Worm (Caenorhabditis elegans) whole organism, L2 larva: ENCODE data around the gene dpy-2.

Experiments used
- C34F6.9 ChIP-seq: fragments of 150-350 bp; optimal IDR thresholded peaks from 2 replicates; lab custom pipeline; 2014; ENCODE audit warnings: missing biosample characterization, missing genetic modification characterization
- F13H6.1 ChIP-seq: sonication (generic microtip); optimal IDR thresholded peaks from 2 replicates; lab custom pipeline; 2016; ENCODE audit warnings: missing genetic modification characterization, missing compliant biosample characterization
- R02D3.7 ChIP-seq: fragments of 150-350 bp; optimal IDR thresholded peaks from 2 replicates; lab custom pipeline; 2014; ENCODE audit warnings: missing biosample characterization, missing genetic modification characterization
- Y55F3AM.14 ChIP-seq: fragments of 200-800 bp; sonication (Bioruptor generic); optimal IDR thresholded peaks from 2 replicates; lab custom pipeline; 2018; ENCODE audit warnings: mild to moderate bottlenecking, missing genetic modification characterization, missing compliant biosample characterization
- ZK546.5 ChIP-seq: sonication (generic microtip); optimal IDR thresholded peaks from 2 replicates; lab custom pipeline; 2017; ENCODE audit warnings: missing biosample characterization, missing genetic modification characterization
- alr-1 ChIP-seq: fragments of 150-350 bp; optimal IDR thresholded peaks from 2 replicates; lab custom pipeline; 2014; ENCODE audit warnings: missing biosample characterization, missing genetic modification characterization
- aly-2 ChIP-seq: fragments of 150-350 bp; optimal IDR thresholded peaks from 2 replicates; lab custom pipeline; 2014; ENCODE audit warnings: missing biosample characterization, missing genetic modification characterization
- ama-1 ChIP-seq: fragments of 150-350 bp; optimal IDR thresholded peaks from 2 replicates; lab custom pipeline; 2018; ENCODE audit warnings: inconsistent platforms
- blmp-1 ChIP-seq: sonication (generic microtip); optimal IDR thresholded peaks from 2 replicates; lab custom pipeline; 2017; ENCODE audit warnings: missing genetic modification characterization, mild to moderate bottlenecking, missing compliant biosample characterization, antibody characterized with exemption, moderate library complexity; ENCODE audit not compliant: insufficient read depth
- ceh-16 ChIP-seq: fragments of 150-350 bp; optimal IDR thresholded peaks from 2 replicates; lab custom pipeline; 2014; ENCODE audit warnings: missing biosample characterization, missing genetic modification characterization
- crh-2 ChIP-seq: sonication (generic microtip); optimal IDR thresholded peaks from 2 replicates; lab custom pipeline; 2017; ENCODE audit warnings: missing biosample characterization, missing genetic modification characterization
- dmd-4 ChIP-seq: sonication (generic microtip); optimal IDR thresholded peaks from 2 replicates; lab custom pipeline; 2017; ENCODE audit warnings: missing biosample characterization, missing genetic modification characterization
- elt-1 ChIP-seq: fragments of 150-350 bp; optimal IDR thresholded peaks from 2 replicates; lab custom pipeline; 2014; ENCODE audit warnings: missing biosample characterization, missing genetic modification characterization
- fos-1 ChIP-seq: fragments of 150-350 bp; optimal IDR thresholded peaks from 2 replicates; lab custom pipeline; 2014; ENCODE audit warnings: missing biosample characterization, missing genetic modification characterization
- gmeb-1 ChIP-seq: fragments of 150-350 bp; optimal IDR thresholded peaks from 2 replicates; lab custom pipeline; 2014; ENCODE audit warnings: missing biosample characterization, missing genetic modification characterization
- lin-11 ChIP-seq: fragments of 150-350 bp; sonication (generic microtip); optimal IDR thresholded peaks from 2 replicates; lab custom pipeline; 2014; ENCODE audit warnings: missing biosample characterization, missing genetic modification characterization, inconsistent platforms, mixed read lengths
- lin-13 ChIP-seq: fragments of 150-350 bp; optimal IDR thresholded peaks from 2 replicates; lab custom pipeline; 2014; ENCODE audit warnings: missing biosample characterization, missing genetic modification reagents, missing genetic modification characterization
- lsy-2 ChIP-seq, 2 experiments: fragments of 150-350 bp in 1 of 2; sonication (generic microtip) in 1 of 2; optimal IDR thresholded peaks; 2 replicates each; lab custom pipeline; 2014 to 2017; ENCODE audit warnings: missing biosample characterization in 2 of 2, missing genetic modification characterization in 2 of 2
- mab-5 ChIP-seq: fragments of 150-350 bp; optimal IDR thresholded peaks from 2 replicates; lab custom pipeline; 2014; ENCODE audit warnings: missing biosample characterization, missing genetic modification characterization
- mbf-1 ChIP-seq: sonication (generic microtip); optimal IDR thresholded peaks from 2 replicates; lab custom pipeline; 2017; ENCODE audit warnings: missing biosample characterization, missing genetic modification characterization
- mdl-1 ChIP-seq, 2 experiments: fragments of 150-350 bp in 1 of 2; sonication (generic microtip) in 1 of 2; optimal IDR thresholded peaks; 2 replicates each; lab custom pipeline; 2017; ENCODE audit warnings: missing biosample characterization in 2 of 2, missing genetic modification characterization in 2 of 2
- nhr-10 ChIP-seq: sonication (generic microtip); optimal IDR thresholded peaks from 2 replicates; lab custom pipeline; 2017; ENCODE audit warnings: missing biosample characterization, missing genetic modification characterization
- nhr-11 ChIP-seq: fragments of 150-350 bp; optimal IDR thresholded peaks from 2 replicates; lab custom pipeline; 2014; ENCODE audit warnings: missing biosample characterization, missing genetic modification characterization
- nhr-129 ChIP-seq: fragments of 150-350 bp; optimal IDR thresholded peaks from 2 replicates; lab custom pipeline; 2014; ENCODE audit warnings: missing biosample characterization, missing genetic modification characterization
- nhr-21 ChIP-seq: fragments of 150-350 bp; optimal IDR thresholded peaks from 2 replicates; lab custom pipeline; 2014; ENCODE audit warnings: missing biosample characterization, missing genetic modification characterization
- nhr-23 ChIP-seq: fragments of 150-350 bp; optimal IDR thresholded peaks from 2 replicates; lab custom pipeline; 2014; ENCODE audit warnings: missing biosample characterization, missing genetic modification reagents, missing genetic modification characterization
- nhr-237 ChIP-seq: fragments of 150-350 bp; optimal IDR thresholded peaks from 2 replicates; lab custom pipeline; 2014; ENCODE audit warnings: missing biosample characterization, missing genetic modification characterization
- nhr-6 ChIP-seq: fragments of 150-350 bp; optimal IDR thresholded peaks from 2 replicates; lab custom pipeline; 2014; ENCODE audit warnings: missing biosample characterization, missing genetic modification characterization
- nhr-77 ChIP-seq: fragments of 150-350 bp; optimal IDR thresholded peaks from 2 replicates; lab custom pipeline; 2014; ENCODE audit warnings: missing biosample characterization, missing genetic modification characterization
- peb-1 ChIP-seq: fragments of 150-350 bp; optimal IDR thresholded peaks from 2 replicates; lab custom pipeline; 2014; ENCODE audit warnings: missing biosample characterization, missing genetic modification characterization
- sem-4 ChIP-seq: fragments of 150-350 bp; optimal IDR thresholded peaks from 2 replicates; lab custom pipeline; 2014; ENCODE audit warnings: missing biosample characterization, missing genetic modification reagents, missing genetic modification characterization
- sma-3 ChIP-seq: sonication (generic microtip); optimal IDR thresholded peaks from 2 replicates; lab custom pipeline; 2016; ENCODE audit warnings: missing genetic modification reagents, missing genetic modification characterization, missing compliant biosample characterization
- sma-9 ChIP-seq, 2 experiments: fragments of 150-350 bp in 1 of 2; sonication (generic microtip) in 1 of 2; optimal IDR thresholded peaks; 2 replicates each; lab custom pipeline; 2014 to 2016; ENCODE audit warnings: missing genetic modification characterization in 2 of 2, mild to moderate bottlenecking in 1 of 2, missing biosample characterization in 1 of 2, missing compliant biosample characterization in 1 of 2, missing genetic modification reagents in 1 of 2, moderate library complexity in 1 of 2
- snpc-4 ChIP-seq: fragments of 150-350 bp; optimal IDR thresholded peaks from 2 replicates; lab custom pipeline; 2014; ENCODE audit warnings: missing biosample characterization, missing genetic modification characterization
- unc-55 ChIP-seq: fragments of 150-350 bp; sonication (generic microtip); optimal IDR thresholded peaks from 3 replicates; lab custom pipeline; 2014; ENCODE audit warnings: missing biosample characterization, missing genetic modification reagents, missing genetic modification characterization
- unc-62 ChIP-seq: fragments of 150-350 bp; optimal IDR thresholded peaks from 2 replicates; lab custom pipeline; 2014; ENCODE audit warnings: missing biosample characterization, missing genetic modification reagents, missing genetic modification characterization
- zag-1 ChIP-seq: fragments of 150-350 bp; optimal IDR thresholded peaks from 2 replicates; lab custom pipeline; 2014; ENCODE audit warnings: missing biosample characterization, missing genetic modification characterization
- ztf-1 ChIP-seq: fragments of 200-800 bp; sonication (Bioruptor generic); conservative IDR thresholded peaks from 2 replicates; pipeline ENCODE4 v1.3.6; 2022; ENCODE audit warnings: missing genetic modification characterization, missing compliant biosample characterization
- ztf-11 ChIP-seq: sonication (generic microtip); optimal IDR thresholded peaks from 2 replicates; lab custom pipeline; 2017; ENCODE audit warnings: missing biosample characterization, missing genetic modification characterization
- ztf-4 ChIP-seq: fragments of 150-350 bp; optimal IDR thresholded peaks from 2 replicates; lab custom pipeline; 2014; ENCODE audit warnings: missing biosample characterization, missing genetic modification characterization

The dpy-2 gene

DNA sequence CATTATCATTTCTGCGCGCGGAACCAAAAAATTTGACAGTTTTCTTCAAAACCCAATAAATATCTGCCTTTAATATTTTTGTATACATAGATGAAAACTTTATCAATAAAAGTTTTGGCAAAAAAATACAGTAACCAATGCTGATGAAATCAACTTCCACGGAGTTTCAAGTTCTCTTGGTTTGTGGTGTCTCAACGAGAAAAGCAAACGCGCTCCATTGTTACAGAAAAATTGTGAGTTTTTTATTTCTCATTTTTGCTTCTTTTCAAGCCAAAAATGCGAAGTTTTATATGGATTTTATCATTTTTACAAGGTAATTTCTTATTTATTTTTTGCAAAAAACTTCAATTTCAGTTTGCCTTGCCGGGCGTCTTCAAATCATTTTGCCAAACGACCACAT lies 20.6 kb downstream of the dpy-2 start, which contains the start of gene T14B4.3:
TSS of gene T14B4.3 (plus strand) at position 264 of the 400 bp plus-strand sequence.
- TF ChIP-seq unc-62 (GFP tag; lab: Kevin White, UChicago) (no peak), peb-1 (tag; lab: Kevin White, UChicago) (no peak), Y55F3AM.14 (GFP tag; lab: Kevin White, UChicago) (no peak), C34F6.9 (tag; lab: Kevin White, UChicago) (peak; percentile 78), gmeb-1 (peak; percentile 66), aly-2 (tag; lab: Kevin White, UChicago) (no peak), sma-3 (GFP tag; lab: Kevin White, UChicago) (peak; percentile 72), ama-1 (lab: Kevin White, UChicago) (no peak), nhr-10 (tag; lab: Kevin White, UChicago) (no peak), nhr-6 (tag; lab: Kevin White, UChicago) (no peak), nhr-129 (tag; lab: Kevin White, UChicago) (peak; percentile 65), elt-1 (tag; lab: Kevin White, UChicago) (no peak), nhr-77 (tag; lab: Kevin White, UChicago) (no peak), lsy-2 (tag; optimal IDR thresholded peaks at IDR 0.05; lab: Kevin White, UChicago) (peak; percentile 25 to 87), F13H6.1 (tag; lab: Kevin White, UChicago) (peak; percentile 50), ZK546.5 (no peak), dmd-4 (no peak), sem-4 (tag; lab: Kevin White, UChicago) (no peak), sma-9 (GFP tag; optimal IDR thresholded peaks at IDR 0.05; lab: Kevin White, UChicago) (peak; percentile 51), sma-9 (tag; optimal IDR thresholded peaks at IDR 0.05; lab: Kevin White, UChicago) (no peak), snpc-4 (tag; lab: Kevin White, UChicago) (peak; percentile 2), nhr-11 (tag; lab: Kevin White, UChicago) (no peak), ztf-4 (tag; lab: Kevin White, UChicago) (no peak), lin-13 (GFP tag; lab: Kevin White, UChicago) (peak; percentile 47), ztf-1 (no peak), crh-2 (tag; lab: Kevin White, UChicago) (peak; percentile 68), ztf-11 (tag; lab: Kevin White, UChicago) (no peak), nhr-23 (tag; lab: Kevin White, UChicago) (no peak), R02D3.7 (tag; lab: Kevin White, UChicago) (no peak), nhr-237 (tag; lab: Kevin White, UChicago) (no peak), lin-11 (tag; lab: Kevin White, UChicago) (no peak), nhr-21 (peak; percentile 40), blmp-1 (tag; lab: Kevin White, UChicago) (no peak), fos-1 (tag; lab: Kevin White, UChicago) (peak; percentile 29), alr-1 (tag; lab: Kevin White, UChicago) (no peak), unc-55 (GFP tag; lab: Kevin White, UChicago) (peak; percentile 87)
- TF ChIP-seq, all 48 proteins: peak for 13

DNA sequence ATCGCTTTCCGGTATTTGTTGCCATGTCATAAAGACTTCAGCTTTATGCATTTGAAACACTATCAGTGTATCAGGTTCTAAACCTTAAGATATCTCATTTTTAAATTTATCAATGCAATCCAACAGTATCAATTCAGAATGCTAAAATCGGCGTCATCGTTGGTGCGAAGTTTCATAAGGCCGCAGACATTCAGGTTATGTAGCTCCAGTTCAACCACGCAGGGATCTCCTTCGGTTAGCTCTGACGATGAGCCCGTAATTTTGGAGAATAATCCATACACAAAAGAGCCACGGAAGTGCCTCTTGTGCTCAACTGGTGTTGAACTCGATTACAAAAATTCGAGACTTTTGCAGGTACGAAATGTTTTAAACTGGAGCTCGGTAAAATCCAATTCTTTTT lies 22.0 kb downstream of the dpy-2 start, which contains the start of gene mrps-18.C:
TSS of gene mrps-18.C (plus strand) at position 138 of the 400 bp plus-strand sequence.
- TF ChIP-seq nhr-77 (tag; lab: Kevin White, UChicago) (no peak), ZK546.5 (no peak), ztf-1 (no peak), elt-1 (tag; lab: Kevin White, UChicago) (no peak), nhr-11 (tag; lab: Kevin White, UChicago) (no peak), mdl-1 (tag; optimal IDR thresholded peaks at IDR 0.05; lab: Kevin White, UChicago) (no peak), R02D3.7 (tag; lab: Kevin White, UChicago) (no peak), lin-11 (tag; lab: Kevin White, UChicago) (no peak), mbf-1 (tag; lab: Kevin White, UChicago) (no peak), ceh-16 (tag; lab: Kevin White, UChicago) (no peak), unc-55 (GFP tag; lab: Kevin White, UChicago) (no peak), nhr-10 (tag; lab: Kevin White, UChicago) (no peak), ztf-11 (tag; lab: Kevin White, UChicago) (no peak), zag-1 (tag; lab: Kevin White, UChicago) (no peak), nhr-6 (tag; lab: Kevin White, UChicago) (no peak), blmp-1 (tag; lab: Kevin White, UChicago) (no peak), mab-5 (tag; lab: Kevin White, UChicago) (no peak), unc-62 (GFP tag; lab: Kevin White, UChicago) (no peak)
